Fruit fly (Drosophila melanogaster) whole organism, pupa: ENCODE data around the gene CG18558.
A peak's percentile ranks its signal among the peaks of the same experiment; 100 is the strongest.

ENCODE experiments used
- CG10348 ChIP-seq: fragments of 200-800 bp; sonication (Bioruptor generic); IDR thresholded peaks from 2 replicates; pipeline ENCODE4 v1.3.6; 2022; ENCODE audit warnings: missing biosample characterization, missing genetic modification characterization
- CG12605 ChIP-seq: fragments of 200-800 bp; sonication (Bioruptor generic); IDR thresholded peaks from 2 replicates; pipeline ENCODE4 v1.3.6; 2022; ENCODE audit warnings: missing biosample characterization, missing genetic modification characterization
- CG13204 ChIP-seq: fragments of 200-800 bp; sonication (Bioruptor generic); optimal IDR thresholded peaks from 2 replicates; lab custom pipeline; 2018; ENCODE audit warnings: missing biosample characterization, mild to moderate bottlenecking, missing genetic modification characterization, moderate library complexity
- CG14655 ChIP-seq: fragments of 200-800 bp; sonication (Bioruptor generic); optimal IDR thresholded peaks from 3 replicates; lab custom pipeline; 2017; ENCODE audit warnings: mild to moderate bottlenecking, missing biosample characterization, missing genetic modification reagents, missing genetic modification characterization
- CG15710 ChIP-seq: fragments of 200-800 bp; sonication (Bioruptor generic); optimal IDR thresholded peaks from 2 replicates; lab custom pipeline; 2018; ENCODE audit warnings: missing biosample characterization, mild to moderate bottlenecking, missing genetic modification characterization, moderate library complexity
- CG17806 ChIP-seq: fragments of 200-800 bp; sonication (Bioruptor generic); optimal IDR thresholded peaks from 2 replicates; lab custom pipeline; 2018; ENCODE audit warnings: missing biosample characterization, mild to moderate bottlenecking, missing genetic modification characterization, moderate library complexity
- CG32121 ChIP-seq: fragments of 200-800 bp; sonication (Bioruptor generic); IDR thresholded peaks from 2 replicates; pipeline ENCODE4 v1.3.6; 2022; ENCODE audit warnings: missing biosample characterization, missing genetic modification characterization
- CG34367 ChIP-seq: fragments of 200-800 bp; sonication (Bioruptor generic); optimal IDR thresholded peaks from 2 replicates; lab custom pipeline; 2018; ENCODE audit warnings: missing biosample characterization, mild to moderate bottlenecking, missing genetic modification characterization
- CG4496 ChIP-seq: fragments of 200-800 bp; sonication (Bioruptor generic); IDR thresholded peaks from 3 replicates; pipeline ENCODE4 v1.3.6; 2022; ENCODE audit warnings: missing biosample characterization, missing genetic modification characterization
- CG8159 ChIP-seq: fragments of 200-800 bp; sonication (Bioruptor generic); optimal IDR thresholded peaks from 3 replicates; lab custom pipeline; 2018; ENCODE audit warnings: missing biosample characterization, mild to moderate bottlenecking, missing genetic modification characterization, moderate library complexity
- CG8301 ChIP-seq: fragments of 200-800 bp; sonication (Bioruptor generic); optimal IDR thresholded peaks from 2 replicates; lab custom pipeline; 2018; ENCODE audit warnings: missing biosample characterization, mild to moderate bottlenecking, missing genetic modification characterization
- CG9948 ChIP-seq: fragments of 200-800 bp; sonication (Bioruptor generic); optimal IDR thresholded peaks from 2 replicates; lab custom pipeline; 2018; ENCODE audit warnings: missing biosample characterization, mild to moderate bottlenecking, missing genetic modification characterization, moderate library complexity
- D1 ChIP-seq: fragments of 200-800 bp; sonication (Bioruptor generic); optimal IDR thresholded peaks from 2 replicates; lab custom pipeline; 2018; ENCODE audit warnings: missing biosample characterization, mild to moderate bottlenecking, missing genetic modification characterization, moderate library complexity
- EcR ChIP-seq: fragments of 200-800 bp; sonication (Bioruptor generic); optimal IDR thresholded peaks from 3 replicates; lab custom pipeline; 2019; ENCODE audit warnings: missing biosample characterization, missing genetic modification characterization, mild to moderate bottlenecking, moderate library complexity, missing genetic modification reagents
- Ets98B ChIP-seq: fragments of 200-800 bp; sonication (Bioruptor generic); IDR thresholded peaks from 2 replicates; pipeline ENCODE4 v1.3.6; 2022; ENCODE audit warnings: missing biosample characterization, missing genetic modification characterization
- Pif1A ChIP-seq: fragments of 200-800 bp; sonication (Bioruptor generic); optimal IDR thresholded peaks from 3 replicates; lab custom pipeline; 2016; ENCODE audit warnings: missing biosample characterization, missing genetic modification characterization
- Pif1B ChIP-seq: fragments of 200-800 bp; sonication (Bioruptor generic); optimal IDR thresholded peaks from 3 replicates; lab custom pipeline; 2016; ENCODE audit warnings: missing biosample characterization, missing genetic modification characterization
- Snoo ChIP-seq: fragments of 200-800 bp; sonication (Bioruptor generic); optimal IDR thresholded peaks from 3 replicates; lab custom pipeline; 2017; ENCODE audit warnings: missing biosample characterization, mild to moderate bottlenecking, missing genetic modification characterization, inconsistent platforms
- fd96Ca ChIP-seq: fragments of 200-800 bp; sonication (Bioruptor generic); IDR thresholded peaks from 3 replicates; pipeline ENCODE4 v1.3.6; 2022; ENCODE audit warnings: missing biosample characterization, missing genetic modification characterization
- gl ChIP-seq: fragments of 200-800 bp; sonication (Bioruptor generic); optimal IDR thresholded peaks from 2 replicates; lab custom pipeline; 2018; ENCODE audit warnings: missing biosample characterization, mild to moderate bottlenecking, missing genetic modification characterization
- rn ChIP-seq: fragments of 200-800 bp; sonication (Bioruptor generic); IDR thresholded peaks from 2 replicates; pipeline ENCODE4 v1.3.6; 2022; ENCODE audit warnings: missing biosample characterization, missing genetic modification characterization

Gene CG18558

dm6 chr2L:2882968-2883702 lies 38.8 kb upstream of the CG18558 start:
- TF ChIP-seq CG12605 (GFP tag; lab: Robert Waterston, UW): no peak
- TF ChIP-seq CG8301 (tag; lab: Kevin White, UChicago): no peak
- TF ChIP-seq CG17806 (tag; lab: Kevin White, UChicago): no peak
- no peak for TF ChIP-seq CG13204 (GFP tag; lab: Kevin White, UChicago)
- TF ChIP-seq EcR: no peak
- peak; percentile 20; the same call in 1 of the 2 replicates for TF ChIP-seq CG32121 (GFP tag; lab: Robert Waterston, UW)
- peak; percentile 28 for TF ChIP-seq Snoo (tag; lab: Kevin White, UChicago)
- TF ChIP-seq CG14655 (GFP tag; lab: Kevin White, UChicago): no peak
- TF ChIP-seq Pif1B (GFP tag; lab: Kevin White, UChicago): no peak
- TF ChIP-seq CG4496: no peak
- peak; percentile 12 for TF ChIP-seq Pif1A (GFP tag; lab: Kevin White, UChicago)
- no peak for TF ChIP-seq CG10348 (GFP tag; lab: Robert Waterston, UW)
- no peak for TF ChIP-seq CG15710 (tag; lab: Kevin White, UChicago)
- no peak for TF ChIP-seq CG8159
- no peak for TF ChIP-seq gl (tag; lab: Kevin White, UChicago)
- no peak for TF ChIP-seq rn (GFP tag; lab: Robert Waterston, UW)
- no peak for TF ChIP-seq Ets98B (GFP tag; lab: Robert Waterston, UW)
- no peak for TF ChIP-seq D1 (tag; lab: Kevin White, UChicago)

dm6 chr2L:2878859-2879258 lies 34.5 kb upstream of the CG18558 start, which contains the start of gene RabGGTb:
Gene RabGGTb, plus strand, starts transcription at chr2L:2879112.
- no peak for TF ChIP-seq CG14655 (GFP tag; lab: Kevin White, UChicago)
- TF ChIP-seq CG12605 (GFP tag; lab: Robert Waterston, UW): peak; percentile 49
- peak; percentile 11 for TF ChIP-seq Pif1B (GFP tag; lab: Kevin White, UChicago)
- TF ChIP-seq Snoo (tag; lab: Kevin White, UChicago): peak; percentile 22
- 0 out of 2 replicates have a peak, but pooled peaks have one; percentile 40 for TF ChIP-seq rn (GFP tag; lab: Robert Waterston, UW)
- peak; percentile 83 for TF ChIP-seq fd96Ca (GFP tag; lab: Robert Waterston, UW)
- TF ChIP-seq CG4496: peak; percentile 83
- peak; percentile 68 for TF ChIP-seq CG32121 (GFP tag; lab: Robert Waterston, UW)
- no peak for TF ChIP-seq D1 (tag; lab: Kevin White, UChicago)
- peak; percentile 25 for TF ChIP-seq CG34367 (tag; lab: Kevin White, UChicago)
- peak; percentile 32 for TF ChIP-seq CG17806 (tag; lab: Kevin White, UChicago)
- peak; percentile 37 for TF ChIP-seq CG15710 (tag; lab: Kevin White, UChicago)
- TF ChIP-seq CG13204 (GFP tag; lab: Kevin White, UChicago): no peak
- no peak for TF ChIP-seq gl (tag; lab: Kevin White, UChicago)
- TF ChIP-seq CG10348 (GFP tag; lab: Robert Waterston, UW): no peak
- peak; percentile 82 for TF ChIP-seq Ets98B (GFP tag; lab: Robert Waterston, UW)
- TF ChIP-seq CG8301 (tag; lab: Kevin White, UChicago): peak; percentile 31
- TF ChIP-seq CG9948 (tag; lab: Kevin White, UChicago): peak; percentile 17
- peak; percentile 30 for TF ChIP-seq Pif1A (GFP tag; lab: Kevin White, UChicago)
- peak; percentile 34 for TF ChIP-seq CG8159
- TF ChIP-seq EcR: no peak

DNA sequence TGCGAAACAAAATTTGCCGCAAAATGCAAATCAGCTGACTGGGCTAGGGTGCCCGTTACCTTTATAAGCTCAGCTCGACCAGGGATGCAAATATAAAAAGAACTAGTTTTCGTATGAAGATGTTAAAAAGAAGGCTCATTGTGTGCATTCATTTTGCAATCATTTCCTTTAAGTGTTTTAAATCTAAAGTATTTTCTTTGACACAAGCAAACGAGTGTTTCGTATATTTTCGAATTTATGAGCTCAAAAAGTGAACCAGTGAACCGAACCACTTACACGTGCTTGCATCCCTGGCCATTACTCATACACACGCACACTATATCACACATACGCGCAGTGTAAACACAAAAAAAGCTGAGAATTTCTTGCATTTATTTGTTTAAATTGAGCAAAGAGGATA lies 33.9 kb upstream of the CG18558 start, which contains the start of the genes Prx6a and Sbat:
TSS of gene Prx6a (minus strand) at position 45 of the 400 bp plus-strand sequence.
TSS of gene Sbat (plus strand) at position 157 of the 400 bp plus-strand sequence.
- TF ChIP-seq Ets98B (GFP tag; lab: Robert Waterston, UW): peak; percentile 24; the same call in 1 of the 2 replicates
- no peak for TF ChIP-seq D1 (tag; lab: Kevin White, UChicago)
- TF ChIP-seq CG34367 (tag; lab: Kevin White, UChicago): peak; percentile 54
- peak; percentile 67 for TF ChIP-seq CG17806 (tag; lab: Kevin White, UChicago)
- no peak for TF ChIP-seq EcR
- TF ChIP-seq CG8301 (tag; lab: Kevin White, UChicago): peak; percentile 55
- TF ChIP-seq CG15710 (tag; lab: Kevin White, UChicago): peak; percentile 69
- TF ChIP-seq Pif1B (GFP tag; lab: Kevin White, UChicago): no peak
- TF ChIP-seq CG32121 (GFP tag; lab: Robert Waterston, UW): peak; percentile 60
- peak; percentile 48 for TF ChIP-seq Pif1A (GFP tag; lab: Kevin White, UChicago)
- TF ChIP-seq Snoo (tag; lab: Kevin White, UChicago): peak; percentile 68
- TF ChIP-seq CG13204 (GFP tag; lab: Kevin White, UChicago): no peak
- peak; percentile 34; the same call in 1 of the 3 replicates for TF ChIP-seq fd96Ca (GFP tag; lab: Robert Waterston, UW)
- peak; percentile 51 for TF ChIP-seq CG9948 (tag; lab: Kevin White, UChicago)
- peak; percentile 13; the same call in 1 of the 3 replicates for TF ChIP-seq CG4496
- TF ChIP-seq CG10348 (GFP tag; lab: Robert Waterston, UW): no peak
- no peak for TF ChIP-seq rn (GFP tag; lab: Robert Waterston, UW)
- peak; percentile 70 for TF ChIP-seq CG8159
- TF ChIP-seq CG12605 (GFP tag; lab: Robert Waterston, UW): no peak
- TF ChIP-seq CG14655 (GFP tag; lab: Kevin White, UChicago): no peak
- peak; percentile 16 for TF ChIP-seq gl (tag; lab: Kevin White, UChicago)

dm6 chr2L:2874542-2875194 lies 30.4 kb upstream of the CG18558 start, which contains the start of gene CG8814:
Gene CG8814, plus strand, starts transcription at chr2L:2874890.
- TF ChIP-seq D1 (tag; lab: Kevin White, UChicago): no peak
- no peak for TF ChIP-seq CG10348 (GFP tag; lab: Robert Waterston, UW)
- TF ChIP-seq CG15710 (tag; lab: Kevin White, UChicago): peak; percentile 45
- TF ChIP-seq CG32121 (GFP tag; lab: Robert Waterston, UW): peak; percentile 63; the same call in 1 of the 2 replicates
- TF ChIP-seq rn (GFP tag; lab: Robert Waterston, UW): no peak
- TF ChIP-seq Ets98B (GFP tag; lab: Robert Waterston, UW): peak; percentile 79
- peak; percentile 52 for TF ChIP-seq CG8301 (tag; lab: Kevin White, UChicago)
- peak; percentile 85 for TF ChIP-seq gl (tag; lab: Kevin White, UChicago)
- TF ChIP-seq Pif1B (GFP tag; lab: Kevin White, UChicago): peak; percentile 35
- TF ChIP-seq CG4496: peak; percentile 85
- TF ChIP-seq CG13204 (GFP tag; lab: Kevin White, UChicago): no peak
- TF ChIP-seq CG8159: peak; percentile 43
- no peak for TF ChIP-seq CG34367 (tag; lab: Kevin White, UChicago)
- peak; percentile 63 for TF ChIP-seq CG14655 (GFP tag; lab: Kevin White, UChicago)
- TF ChIP-seq CG17806 (tag; lab: Kevin White, UChicago): peak; percentile 3
- peak; percentile 7 for TF ChIP-seq EcR
- TF ChIP-seq Snoo (tag; lab: Kevin White, UChicago): peak; percentile 53
- TF ChIP-seq CG9948 (tag; lab: Kevin White, UChicago): peak; percentile 20
- peak; percentile 58 for TF ChIP-seq Pif1A (GFP tag; lab: Kevin White, UChicago)
- peak; percentile 86 for TF ChIP-seq CG12605 (GFP tag; lab: Robert Waterston, UW)
- peak; percentile 67; the same call in 1 of the 3 replicates for TF ChIP-seq fd96Ca (GFP tag; lab: Robert Waterston, UW)
